Fruit fly (Drosophila melanogaster) Kc167 (cell line): ENCODE results near the gene eIF5B.

Source experiments
- Myc ChIP-seq: fragments of >200 bp; optimal IDR thresholded peaks from 2 replicates; lab custom pipeline; 2017; ENCODE audit warnings: missing external identifiers
- Sin3A ChIP-seq: fragments of >200 bp; optimal IDR thresholded peaks from 2 replicates; lab custom pipeline; 2018; ENCODE audit warnings: missing external identifiers
- h ChIP-seq: fragments of >200 bp; optimal IDR thresholded peaks from 3 replicates; lab custom pipeline; 2018; ENCODE audit warnings: missing external identifiers
- insv ChIP-seq: fragments of >200 bp; optimal IDR thresholded peaks from 3 replicates; lab custom pipeline; 2018; ENCODE audit warnings: missing external identifiers
- psq ChIP-seq: fragments of >200 bp; optimal IDR thresholded peaks from 2 replicates; lab custom pipeline; 2017; ENCODE audit warnings: missing external identifiers

DNA sequence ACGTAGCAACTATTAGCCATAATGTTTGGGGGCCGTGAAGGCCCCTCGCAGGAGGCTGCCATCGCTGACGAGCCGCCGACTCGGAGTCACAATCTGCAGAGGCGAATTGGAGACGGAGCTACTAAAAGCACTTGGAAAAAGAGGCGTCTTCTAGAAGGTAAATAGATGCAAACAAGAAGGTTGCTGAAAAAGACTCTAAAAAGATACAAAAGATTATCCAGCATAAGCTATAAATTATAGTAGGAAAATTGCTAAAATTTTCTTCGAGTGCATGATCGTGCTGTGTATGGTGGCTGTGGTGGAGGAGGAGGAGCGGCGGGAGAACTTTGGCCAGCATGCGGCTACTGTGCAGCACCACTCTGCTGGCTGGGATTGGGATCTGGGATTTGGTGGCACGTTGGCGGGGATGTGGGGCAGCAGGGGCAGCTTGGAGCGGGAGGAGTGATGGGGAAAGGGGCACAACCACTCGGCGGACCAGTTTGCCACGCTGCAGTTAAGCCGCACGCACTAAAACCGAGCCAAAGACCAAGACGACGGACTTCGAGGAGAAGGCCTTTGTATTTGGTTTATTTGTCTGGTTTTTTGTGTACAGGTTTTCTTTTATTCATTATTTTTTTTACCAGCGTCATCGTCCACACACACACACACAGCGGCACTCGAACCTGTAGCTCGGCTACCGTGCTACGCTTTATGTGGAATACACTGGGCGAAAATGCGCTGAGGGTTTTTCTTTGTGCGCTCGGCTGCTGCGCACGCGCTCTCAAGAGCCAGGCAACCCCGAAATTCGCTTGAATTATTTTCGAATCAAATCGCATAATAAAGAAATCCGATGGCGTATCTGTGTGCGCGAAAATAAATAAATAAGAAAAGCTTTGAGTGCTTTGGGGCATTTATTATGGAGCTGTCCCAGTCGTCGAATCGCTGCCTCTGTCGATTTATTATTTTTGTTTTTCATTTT is 71.8 kb downstream of the eIF5B start:
- TF ChIP-seq Sin3A: no peak
- TF ChIP-seq h: no peak
- TF ChIP-seq psq (lab: Kevin White, UChicago): no peak
- no peak for TF ChIP-seq insv
- TF ChIP-seq Myc: no peak
